Worm (Caenorhabditis elegans) whole organism, L1 larva: ENCODE results near the gene best-1.

Experiments used
- C04F5.9 ChIP-seq: sonication (generic microtip); optimal IDR thresholded peaks from 2 replicates; lab custom pipeline; 2016; ENCODE audit warnings: missing genetic modification characterization, missing compliant biosample characterization
- F16B12.6 ChIP-seq: fragments of 150-350 bp; optimal IDR thresholded peaks from 2 replicates; lab custom pipeline; 2014; ENCODE audit warnings: missing biosample characterization, missing genetic modification characterization
- Y116A8C.19 ChIP-seq: sonication (generic microtip); optimal IDR thresholded peaks from 2 replicates; lab custom pipeline; 2016; ENCODE audit warnings: missing compliant biosample characterization, missing genetic modification characterization, borderline replicate concordance
- ceh-63 ChIP-seq: fragments of 200-800 bp; sonication (Bioruptor generic); optimal IDR thresholded peaks from 2 replicates; lab custom pipeline; 2018; ENCODE audit warnings: mild to moderate bottlenecking, missing genetic modification characterization, missing compliant biosample characterization
- ceh-82 ChIP-seq, 3 experiments: fragments of 150-350 bp in 1 of 3; sonication (generic microtip) in 2 of 3; optimal IDR thresholded peaks; 2 replicates each; lab custom pipeline; 2014 to 2017; ENCODE audit warnings: missing biosample characterization in 3 of 3, missing genetic modification characterization in 3 of 3
- ceh-88 ChIP-seq: fragments of 200-800 bp; sonication (Bioruptor generic); IDR thresholded peaks from 2 replicates; pipeline ENCODE4 v1.3.6; 2022; ENCODE audit warnings: missing genetic modification characterization, missing compliant biosample characterization
- dpl-1 ChIP-seq, 3 experiments: fragments of 150-350 bp in 2 of 3; sonication (generic microtip) in 1 of 3; optimal IDR thresholded peaks; 2 replicates each; lab custom pipeline; 2014 to 2017; ENCODE audit warnings: missing biosample characterization in 3 of 3, missing genetic modification characterization in 3 of 3, missing genetic modification reagents in 3 of 3
- efl-1 ChIP-seq, 4 experiments: fragments of 150-350 bp; optimal IDR thresholded peaks in 3 of 4; peaks in 1 of 4; 1 replicate in 1 of 4; 2 replicates in 3 of 4; lab custom pipeline; 2014; ENCODE audit warnings: missing biosample characterization in 2 of 4, missing genetic modification characterization in 2 of 4, missing genetic modification reagents in 2 of 4
- egl-13 ChIP-seq: sonication (generic microtip); optimal IDR thresholded peaks from 2 replicates; lab custom pipeline; 2016; ENCODE audit warnings: missing genotype, missing genetic modification reagents, missing genetic modification characterization, missing compliant biosample characterization
- elt-2 ChIP-seq: sonication (generic microtip); optimal IDR thresholded peaks from 2 replicates; lab custom pipeline; 2016; ENCODE audit warnings: missing genetic modification characterization, mild to moderate bottlenecking, inconsistent platforms, missing compliant biosample characterization, missing genetic modification reagents
- fkh-10 ChIP-seq: sonication (generic microtip); optimal IDR thresholded peaks from 2 replicates; lab custom pipeline; 2017; ENCODE audit warnings: missing biosample characterization, missing genetic modification reagents, missing genetic modification characterization
- grh-1 ChIP-seq: fragments of 200-800 bp; sonication (Bioruptor generic); IDR thresholded peaks from 2 replicates; pipeline ENCODE4 v1.3.6; 2022; ENCODE audit warnings: missing genetic modification reagents, missing genetic modification characterization, missing compliant biosample characterization
- hlh-17 ChIP-seq: fragments of 200-800 bp; sonication (Bioruptor generic); optimal IDR thresholded peaks from 2 replicates; lab custom pipeline; 2018; ENCODE audit warnings: missing genetic modification characterization, mild to moderate bottlenecking, missing compliant biosample characterization, moderate library complexity, borderline replicate concordance
- hpl-2 ChIP-seq: fragments of 150-350 bp; optimal IDR thresholded peaks from 2 replicates; lab custom pipeline; 2014; ENCODE audit warnings: missing biosample characterization, missing genetic modification reagents, missing genetic modification characterization
- isw-1 ChIP-seq: fragments of 200-800 bp; sonication (Bioruptor generic); IDR thresholded peaks from 2 replicates; pipeline ENCODE4 v1.3.6; 2022; ENCODE audit warnings: missing genetic modification characterization, missing compliant biosample characterization
- lin-14 ChIP-seq: fragments of 200-800 bp; sonication (Bioruptor generic); optimal IDR thresholded peaks from 2 replicates; lab custom pipeline; 2018; ENCODE audit warnings: mild to moderate bottlenecking, missing genetic modification characterization, moderate library complexity, missing compliant biosample characterization
- lin-35 ChIP-seq, 2 experiments: fragments of 150-350 bp; optimal IDR thresholded peaks; 2 replicates each; lab custom pipeline; 2014; ENCODE audit warnings: missing biosample characterization in 2 of 2, missing genetic modification characterization in 2 of 2, missing genetic modification reagents in 2 of 2
- lir-3 ChIP-seq: sonication (generic microtip); optimal IDR thresholded peaks from 2 replicates; lab custom pipeline; 2016; ENCODE audit warnings: mild to moderate bottlenecking, missing genetic modification characterization, moderate library complexity, missing compliant biosample characterization; ENCODE audit not compliant: poor library complexity
- mep-1 ChIP-seq: fragments of 150-350 bp; optimal IDR thresholded peaks from 2 replicates; lab custom pipeline; 2014; ENCODE audit warnings: missing biosample characterization, missing genetic modification characterization
- nhr-19 ChIP-seq: fragments of 200-800 bp; sonication (Bioruptor generic); conservative IDR thresholded peaks from 2 replicates; pipeline ENCODE4 v1.3.6; 2022; ENCODE audit warnings: missing genetic modification characterization, missing compliant biosample characterization
- nhr-237 ChIP-seq: fragments of 150-350 bp; optimal IDR thresholded peaks from 2 replicates; lab custom pipeline; 2014; ENCODE audit warnings: missing biosample characterization, missing genetic modification characterization
- nhr-28 ChIP-seq: fragments of 150-350 bp; optimal IDR thresholded peaks from 2 replicates; lab custom pipeline; 2014; ENCODE audit warnings: missing biosample characterization, missing genetic modification characterization
- nhr-47 ChIP-seq: sonication (generic microtip); optimal IDR thresholded peaks from 2 replicates; lab custom pipeline; 2016; ENCODE audit warnings: mild to moderate bottlenecking, missing genetic modification characterization, moderate library complexity, missing compliant biosample characterization
- nhr-76 ChIP-seq: sonication (generic microtip); optimal IDR thresholded peaks from 2 replicates; lab custom pipeline; 2017; ENCODE audit warnings: missing biosample characterization, missing genetic modification characterization
- nhr-90 ChIP-seq: sonication (generic microtip); optimal IDR thresholded peaks from 2 replicates; lab custom pipeline; 2016; ENCODE audit warnings: mild to moderate bottlenecking, missing genetic modification characterization, missing compliant biosample characterization; ENCODE audit not compliant: poor library complexity
- pag-3 ChIP-seq: sonication (generic microtip); optimal IDR thresholded peaks from 2 replicates; lab custom pipeline; 2017; ENCODE audit warnings: missing genetic modification characterization, mild to moderate bottlenecking, missing compliant biosample characterization, antibody characterized with exemption, borderline replicate concordance; ENCODE audit not compliant: insufficient read depth
- skn-1 ChIP-seq: fragments of 150-350 bp; optimal IDR thresholded peaks from 2 replicates; lab custom pipeline; 2014; ENCODE audit warnings: missing biosample characterization, missing genetic modification characterization
- snpc-4 ChIP-seq: fragments of 150-350 bp; optimal IDR thresholded peaks from 2 replicates; lab custom pipeline; 2014; ENCODE audit warnings: missing biosample characterization, missing genetic modification characterization
- snu-23 ChIP-seq: sonication (generic microtip); optimal IDR thresholded peaks from 2 replicates; lab custom pipeline; 2016; ENCODE audit warnings: missing genetic modification characterization, missing compliant biosample characterization
- sox-4 ChIP-seq: sonication (generic microtip); optimal IDR thresholded peaks from 2 replicates; lab custom pipeline; 2016; ENCODE audit warnings: missing genetic modification characterization, missing compliant biosample characterization
- sptf-1 ChIP-seq: fragments of 150-350 bp; optimal IDR thresholded peaks from 2 replicates; lab custom pipeline; 2014; ENCODE audit warnings: missing biosample characterization, missing genetic modification characterization
- sup-37 ChIP-seq: fragments of 200-800 bp; sonication (Bioruptor generic); optimal IDR thresholded peaks from 2 replicates; lab custom pipeline; 2018; ENCODE audit warnings: mild to moderate bottlenecking, missing genetic modification characterization, missing compliant biosample characterization
- unc-30 ChIP-seq: sonication (generic microtip); optimal IDR thresholded peaks from 2 replicates; lab custom pipeline; 2017; ENCODE audit warnings: missing biosample characterization, missing genetic modification characterization
- vab-15 ChIP-seq: sonication (generic microtip); optimal IDR thresholded peaks from 2 replicates; lab custom pipeline; 2017; ENCODE audit warnings: missing genotype, mild to moderate bottlenecking, missing genetic modification characterization, missing compliant biosample characterization
- xbp-1 ChIP-seq: sonication (generic microtip); optimal IDR thresholded peaks from 2 replicates; lab custom pipeline; 2016; ENCODE audit warnings: missing genetic modification characterization, missing compliant biosample characterization
- zip-4 ChIP-seq: fragments of 200-800 bp; sonication (Bioruptor generic); optimal IDR thresholded peaks from 2 replicates; lab custom pipeline; 2018; ENCODE audit warnings: mild to moderate bottlenecking, missing genetic modification characterization, moderate library complexity, missing compliant biosample characterization
- ztf-11 ChIP-seq, 2 experiments: sonication (generic microtip); optimal IDR thresholded peaks; 2 replicates each; lab custom pipeline; 2016 to 2017; ENCODE audit warnings: missing genetic modification characterization in 2 of 2, missing biosample characterization in 1 of 2, missing compliant biosample characterization in 1 of 2

The best-1 gene

ce11 chrIV:13075625-13076252, 33.8 kb downstream of the best-1 start (continued):
- TF ChIP-seq xbp-1 (tag; lab: Kevin White, UChicago) (no peak), lin-35 (GFP tag; optimal IDR thresholded peaks at IDR 0.05; lab: Kevin White, UChicago) (peak in 1 of 2 experiments; percentile 45), nhr-90 (tag; lab: Kevin White, UChicago) (peak; percentile 38), efl-1 (optimal IDR thresholded peaks at IDR 0.05; lab: Kevin White, UChicago) (no peak), efl-1 (GFP tag; optimal IDR thresholded peaks at IDR 0.05 in 1 of 2; lab: Kevin White, UChicago) (no peak), sox-4 (tag; lab: Kevin White, UChicago) (no peak), snu-23 (GFP tag; lab: Kevin White, UChicago) (peak; percentile 42), ceh-82 (tag; optimal IDR thresholded peaks at IDR 0.05; lab: Kevin White, UChicago) (no peak), pag-3 (tag; lab: Kevin White, UChicago) (no peak), fkh-10 (no peak), elt-2 (no peak), ceh-88 (GFP tag; lab: Robert Waterston, UW) (no peak), Y116A8C.19 (no peak), nhr-237 (tag; lab: Kevin White, UChicago) (no peak), lin-14 (GFP tag; lab: Kevin White, UChicago) (peak; percentile 71), F16B12.6 (tag; lab: Kevin White, UChicago) (no peak), vab-15 (tag; lab: Kevin White, UChicago) (no peak), ceh-63 (no peak), nhr-19 (GFP tag; lab: Robert Waterston, UW) (peak; percentile 34; the same call in 1 of the 2 replicates), isw-1 (GFP tag; lab: Robert Waterston, UW) (no peak)

- TF ChIP-seq zip-4 (GFP tag; lab: Kevin White, UChicago) (no peak), xbp-1 (tag; lab: Kevin White, UChicago) (no peak), ceh-63 (no peak), nhr-76 (tag; lab: Kevin White, UChicago) (no peak), hlh-17 (GFP tag; lab: Kevin White, UChicago) (no peak), ceh-82 (tag; optimal IDR thresholded peaks at IDR 0.05; lab: Kevin White, UChicago) (no peak), sptf-1 (tag; lab: Kevin White, UChicago) (no peak), nhr-19 (GFP tag; lab: Robert Waterston, UW) (no peak), nhr-237 (tag; lab: Kevin White, UChicago) (no peak), egl-13 (tag; lab: Kevin White, UChicago) (no peak), elt-2 (no peak), hpl-2 (GFP tag; lab: Kevin White, UChicago) (no peak), sup-37 (no peak)
Measured at ce11 chrIV:13071445-13071844, 38.1 kb downstream of the best-1 start, which contains the start of gene scl-8. Gene scl-8 (plus strand): TSS chrIV:13071745.

- TF ChIP-seq snpc-4 (no peak), dpl-1 (GFP tag; optimal IDR thresholded peaks at IDR 0.05; lab: Kevin White, UChicago) (no peak)
Measured at ce11 chrIV:13070142-13070541, 39.4 kb downstream of the best-1 start, which contains the start of gene scl-7. Gene scl-7 (plus strand): TSS chrIV:13070442.

ce11 chrIV:13068451-13068850, 41.1 kb downstream of the best-1 start, which contains the start of gene scl-6:
Gene scl-6 (plus strand): TSS chrIV:13068751.
- TF ChIP-seq mep-1 (no peak), nhr-47 (tag; lab: Kevin White, UChicago) (no peak), skn-1 (no peak)

ce11 chrIV:13067200-13067599, 42.4 kb downstream of the best-1 start, which contains the start of gene col-131:
Gene col-131 (minus strand): TSS chrIV:13067300.
- TF ChIP-seq lir-3 (no peak), nhr-28 (no peak), unc-30 (tag; lab: Kevin White, UChicago) (no peak), C04F5.9 (tag; lab: Kevin White, UChicago) (no peak), grh-1 (no peak), ceh-63 (no peak), ztf-11 (tag; optimal IDR thresholded peaks at IDR 0.05; lab: Kevin White, UChicago) (no peak)
